Fruit fly (Drosophila melanogaster) whole organism, embryonic: Measurements from ENCODE around the gene sob.
A peak's percentile ranks its signal among the peaks of the same experiment; 100 is the strongest.

Experiments used
- CG10147 ChIP-seq: fragments of 200-800 bp; sonication (Bioruptor generic); optimal IDR thresholded peaks from 2 replicates; lab custom pipeline; 2019; ENCODE audit warnings: missing biosample characterization, mild to moderate bottlenecking, missing genetic modification characterization, moderate library complexity
- CG12155 ChIP-seq: fragments of 200-800 bp; sonication (Bioruptor generic); optimal IDR thresholded peaks from 3 replicates; lab custom pipeline; 2016; ENCODE audit warnings: missing biosample characterization, missing genetic modification characterization
- CG13624 ChIP-seq: fragments of 200-800 bp; sonication (Bioruptor generic); optimal IDR thresholded peaks from 2 replicates; lab custom pipeline; 2016; ENCODE audit warnings: missing biosample characterization, missing genetic modification characterization
- CG14710 ChIP-seq: fragments of 200-800 bp; sonication (Bioruptor generic); optimal IDR thresholded peaks from 3 replicates; lab custom pipeline; 2019; ENCODE audit warnings: missing biosample characterization, mild to moderate bottlenecking, missing genetic modification characterization, moderate library complexity
- CG15073 ChIP-seq: fragments of 200-800 bp; sonication (Bioruptor generic); optimal IDR thresholded peaks from 2 replicates; lab custom pipeline; 2016; ENCODE audit warnings: missing biosample characterization, missing genetic modification characterization
- CG15696 ChIP-seq: fragments of 200-800 bp; sonication (Bioruptor generic); optimal IDR thresholded peaks from 2 replicates; lab custom pipeline; 2019; ENCODE audit warnings: missing biosample characterization, mild to moderate bottlenecking, missing genetic modification characterization, moderate library complexity
- CG1647 ChIP-seq: fragments of 200-800 bp; sonication (Bioruptor generic); optimal IDR thresholded peaks from 3 replicates; lab custom pipeline; 2016; ENCODE audit warnings: missing biosample characterization, missing genetic modification characterization
- CG17568 ChIP-seq: fragments of 200-800 bp; sonication (Bioruptor generic); optimal IDR thresholded peaks from 2 replicates; lab custom pipeline; 2018; ENCODE audit warnings: missing biosample characterization, mild to moderate bottlenecking, missing genetic modification characterization, moderate library complexity
- CG18599 ChIP-seq: fragments of 200-800 bp; sonication (Bioruptor generic); optimal IDR thresholded peaks from 3 replicates; lab custom pipeline; 2017; ENCODE audit warnings: missing biosample characterization, missing genetic modification characterization, mild to moderate bottlenecking, moderate library complexity, missing genetic modification reagents
- CG30403 ChIP-seq: fragments of 200-800 bp; sonication (Bioruptor generic); optimal IDR thresholded peaks from 3 replicates; lab custom pipeline; 2016; ENCODE audit warnings: missing biosample characterization, missing genetic modification characterization
- CG33213 ChIP-seq: fragments of 200-800 bp; sonication (Bioruptor generic); optimal IDR thresholded peaks from 3 replicates; lab custom pipeline; 2016; ENCODE audit warnings: missing biosample characterization, missing genetic modification characterization
- CG43689 ChIP-seq: fragments of 200-800 bp; sonication (Bioruptor generic); IDR thresholded peaks from 2 replicates; pipeline ENCODE4 v1.3.6; 2022; ENCODE audit warnings: missing biosample characterization, missing genetic modification characterization
- CG4424 ChIP-seq: fragments of 200-800 bp; sonication (Bioruptor generic); optimal IDR thresholded peaks from 3 replicates; lab custom pipeline; 2016; ENCODE audit warnings: missing biosample characterization, missing genetic modification characterization
- CG4617 ChIP-seq: fragments of 200-800 bp; sonication (Bioruptor generic); optimal IDR thresholded peaks from 3 replicates; lab custom pipeline; 2016; ENCODE audit warnings: missing biosample characterization, missing genetic modification characterization, borderline replicate concordance
- CG4730 ChIP-seq: fragments of 200-800 bp; sonication (Bioruptor generic); IDR thresholded peaks from 2 replicates; pipeline ENCODE4 v1.3.6; 2022; ENCODE audit warnings: missing biosample characterization, missing genetic modification characterization
- CG5953 ChIP-seq: fragments of 200-800 bp; sonication (Bioruptor generic); IDR thresholded peaks from 2 replicates; pipeline ENCODE4 v1.3.6; 2022; ENCODE audit warnings: missing biosample characterization, missing genetic modification characterization
- CG6791 ChIP-seq: fragments of 200-800 bp; sonication (Bioruptor generic); IDR thresholded peaks from 3 replicates; pipeline ENCODE4 v1.3.6; 2022; ENCODE audit warnings: missing biosample characterization, missing genetic modification characterization; ENCODE audit not compliant: partially characterized antibody
- CG8281 ChIP-seq: fragments of 200-800 bp; sonication (Bioruptor generic); optimal IDR thresholded peaks from 2 replicates; lab custom pipeline; 2018; ENCODE audit warnings: missing biosample characterization, mild to moderate bottlenecking, missing genetic modification characterization, moderate library complexity
- CG9437 ChIP-seq: fragments of 200-800 bp; sonication (Bioruptor generic); optimal IDR thresholded peaks from 2 replicates; lab custom pipeline; 2018; ENCODE audit warnings: missing biosample characterization, mild to moderate bottlenecking, missing genetic modification characterization
- CHES-1-like ChIP-seq: fragments of 200-800 bp; sonication (Bioruptor generic); optimal IDR thresholded peaks from 2 replicates; lab custom pipeline; 2016; ENCODE audit warnings: missing biosample characterization, missing genetic modification characterization
- Doc2 ChIP-seq: fragments of 200-800 bp; sonication (Bioruptor generic); IDR thresholded peaks from 2 replicates; pipeline ENCODE4 v1.3.6; 2022; ENCODE audit warnings: missing biosample characterization, missing genetic modification characterization
- Hr3 ChIP-seq: fragments of 200-800 bp; sonication (Bioruptor generic); optimal IDR thresholded peaks from 3 replicates; lab custom pipeline; 2016; ENCODE audit warnings: missing biosample characterization, missing genetic modification characterization
- Hr78 ChIP-seq, 2 experiments: fragments of 200-800 bp in 1 of 2; fragments of >200 bp in 1 of 2; sonication (Bioruptor generic) in 1 of 2; optimal IDR thresholded peaks; 2 replicates each; lab custom pipeline; 2017 to 2019; ENCODE audit warnings: missing biosample characterization in 2 of 2, missing genetic modification characterization in 2 of 2, mild to moderate bottlenecking in 1 of 2, moderate library complexity in 1 of 2
- Jarid2 ChIP-seq: fragments of 200-800 bp; sonication (Bioruptor generic); optimal IDR thresholded peaks from 3 replicates; lab custom pipeline; 2017; ENCODE audit warnings: mild to moderate bottlenecking, missing biosample characterization, missing genetic modification reagents, missing genetic modification characterization
- Max ChIP-seq: fragments of 200-800 bp; sonication (Bioruptor generic); optimal IDR thresholded peaks from 2 replicates; lab custom pipeline; 2016; ENCODE audit warnings: missing biosample characterization, mild to moderate bottlenecking, missing genetic modification characterization
- Oli ChIP-seq: fragments of 200-800 bp; sonication (Bioruptor generic); optimal IDR thresholded peaks from 2 replicates; lab custom pipeline; 2018; ENCODE audit warnings: missing biosample characterization, mild to moderate bottlenecking, missing genetic modification characterization, moderate library complexity
- TFAM ChIP-seq: fragments of 200-800 bp; sonication (Bioruptor generic); optimal IDR thresholded peaks from 2 replicates; lab custom pipeline; 2017; ENCODE audit warnings: missing biosample characterization, missing genetic modification characterization, inconsistent platforms
- Xrp1 ChIP-seq: fragments of 200-800 bp; sonication (Bioruptor generic); IDR thresholded peaks from 2 replicates; pipeline ENCODE4 v1.3.6; 2022; ENCODE audit warnings: missing biosample characterization, missing genetic modification characterization
- YL-1 ChIP-seq: fragments of 200-800 bp; sonication (Bioruptor generic); optimal IDR thresholded peaks from 3 replicates; lab custom pipeline; 2017; ENCODE audit warnings: missing biosample characterization, mild to moderate bottlenecking, missing genetic modification characterization
- abd-A ChIP-seq: fragments of 200-800 bp; sonication (Bioruptor generic); optimal IDR thresholded peaks from 3 replicates; lab custom pipeline; 2019; ENCODE audit warnings: missing biosample characterization, mild to moderate bottlenecking, missing genetic modification characterization, moderate library complexity
- ase ChIP-seq: fragments of 200-800 bp; sonication (Bioruptor generic); IDR thresholded peaks from 3 replicates; pipeline ENCODE4 v1.3.6; 2022; ENCODE audit warnings: missing biosample characterization, missing genetic modification characterization
- cad ChIP-seq: fragments of >200 bp; optimal IDR thresholded peaks from 2 replicates; lab custom pipeline; 2017; ENCODE audit warnings: missing biosample characterization, missing genetic modification characterization
- cg ChIP-seq: fragments of 200-800 bp; sonication (Bioruptor generic); optimal IDR thresholded peaks from 3 replicates; lab custom pipeline; 2019; ENCODE audit warnings: missing biosample characterization, mild to moderate bottlenecking, missing genetic modification characterization, moderate library complexity
- cwo ChIP-seq: fragments of 200-800 bp; sonication (Bioruptor generic); optimal IDR thresholded peaks from 3 replicates; lab custom pipeline; 2017; ENCODE audit warnings: missing biosample characterization, missing genetic modification characterization, mild to moderate bottlenecking, moderate library complexity, missing genetic modification reagents
- dimm ChIP-seq: fragments of 200-800 bp; sonication (Bioruptor generic); IDR thresholded peaks from 2 replicates; pipeline ENCODE4 v1.3.6; 2022; ENCODE audit warnings: missing biosample characterization, missing genetic modification characterization
- emc ChIP-seq: fragments of 200-800 bp; sonication (Bioruptor generic); optimal IDR thresholded peaks from 2 replicates; lab custom pipeline; 2016; ENCODE audit warnings: missing biosample characterization, missing genetic modification characterization
- ems ChIP-seq: fragments of 200-800 bp; sonication (Bioruptor generic); optimal IDR thresholded peaks from 3 replicates; lab custom pipeline; 2016; ENCODE audit warnings: missing biosample characterization, missing genetic modification characterization
- fd96Cb ChIP-seq: fragments of 200-800 bp; sonication (Bioruptor generic); optimal IDR thresholded peaks from 2 replicates; lab custom pipeline; 2018; ENCODE audit warnings: missing biosample characterization, mild to moderate bottlenecking, missing genetic modification characterization, moderate library complexity
- fu2 ChIP-seq: fragments of 200-800 bp; sonication (Bioruptor generic); optimal IDR thresholded peaks from 2 replicates; lab custom pipeline; 2016; ENCODE audit warnings: missing biosample characterization, missing genetic modification characterization
- gcm ChIP-seq: fragments of 200-800 bp; sonication (Bioruptor generic); optimal IDR thresholded peaks from 2 replicates; lab custom pipeline; 2019; ENCODE audit warnings: missing biosample characterization, mild to moderate bottlenecking, missing genetic modification characterization, moderate library complexity
- gcm2 ChIP-seq: fragments of 200-800 bp; sonication (Bioruptor generic); optimal IDR thresholded peaks from 2 replicates; lab custom pipeline; 2016; ENCODE audit warnings: missing biosample characterization, missing genetic modification characterization
- hbn ChIP-seq: fragments of 200-800 bp; sonication (Bioruptor generic); IDR thresholded peaks from 2 replicates; pipeline ENCODE4 v1.3.6; 2022; ENCODE audit warnings: missing biosample characterization, missing genetic modification characterization; ENCODE audit not compliant: partially characterized antibody
- her ChIP-seq: fragments of 200-800 bp; sonication (Bioruptor generic); optimal IDR thresholded peaks from 2 replicates; lab custom pipeline; 2016; ENCODE audit warnings: missing biosample characterization, missing genetic modification characterization
- insv ChIP-seq, 2 experiments: fragments of 200-800 bp; sonication (Bioruptor generic); optimal IDR thresholded peaks; 3 replicates each; lab custom pipeline; 2016 to 2018; ENCODE audit warnings: missing biosample characterization in 2 of 2, missing genetic modification characterization in 2 of 2
- mam ChIP-seq: fragments of 200-800 bp; sonication (Bioruptor generic); optimal IDR thresholded peaks from 3 replicates; lab custom pipeline; 2016; ENCODE audit warnings: missing biosample characterization, missing genetic modification characterization
- mirr ChIP-seq: fragments of 200-800 bp; sonication (Bioruptor generic); optimal IDR thresholded peaks from 3 replicates; lab custom pipeline; 2018; ENCODE audit warnings: missing biosample characterization, mild to moderate bottlenecking, missing genetic modification characterization
- pnt ChIP-seq: fragments of 200-800 bp; sonication (Bioruptor generic); optimal IDR thresholded peaks from 3 replicates; lab custom pipeline; 2016; ENCODE audit warnings: missing biosample characterization, missing genetic modification characterization
- run ChIP-seq: fragments of 200-800 bp; sonication (Bioruptor generic); optimal IDR thresholded peaks from 3 replicates; lab custom pipeline; 2018; ENCODE audit warnings: missing biosample characterization, mild to moderate bottlenecking, missing genetic modification characterization
- trem ChIP-seq: fragments of 200-800 bp; optimal IDR thresholded peaks from 3 replicates; lab custom pipeline; 2019; ENCODE audit warnings: missing biosample characterization, mild to moderate bottlenecking, missing genetic modification characterization, moderate library complexity
- twi ChIP-seq: fragments of 200-800 bp; optimal IDR thresholded peaks from 2 replicates; lab custom pipeline; 2019; ENCODE audit warnings: missing biosample characterization, mild to moderate bottlenecking, missing genetic modification characterization, moderate library complexity
- usp ChIP-seq: fragments of >200 bp; optimal IDR thresholded peaks from 2 replicates; lab custom pipeline; 2017; ENCODE audit warnings: missing biosample characterization, missing genetic modification characterization
- zfh1 ChIP-seq: fragments of 200-800 bp; sonication (Bioruptor generic); IDR thresholded peaks from 3 replicates; pipeline ENCODE4 v1.3.6; 2022; ENCODE audit warnings: missing biosample characterization, missing genetic modification characterization

sob gene

DNA sequence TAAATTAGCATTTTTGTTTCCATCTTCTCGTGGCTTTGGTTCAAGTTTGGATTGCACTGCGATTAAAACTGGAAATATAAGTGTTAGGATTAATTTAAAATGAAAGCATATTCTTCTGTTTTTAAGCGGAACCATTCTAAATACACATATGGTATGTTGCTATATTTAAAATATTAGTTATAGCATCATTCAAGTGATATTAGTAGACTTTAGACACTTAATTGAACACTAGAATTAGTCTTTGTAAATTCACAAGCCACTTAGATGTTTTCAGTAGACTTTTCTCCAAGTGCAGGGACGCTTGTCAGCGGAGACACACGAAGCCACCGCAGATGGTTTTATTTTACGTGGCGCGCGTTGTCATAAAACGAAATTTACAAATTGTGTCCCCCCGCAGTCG is 10.7 kb downstream of the sob start (continued):
- TF ChIP-seq fu2 (no peak), CHES-1-like (GFP tag; lab: Kevin White, UChicago) (no peak), ems (GFP tag; lab: Kevin White, UChicago) (peak; percentile 26), abd-A (tag; lab: Kevin White, UChicago) (peak; percentile 12), CG13624 (GFP tag; lab: Kevin White, UChicago) (no peak), CG33213 (GFP tag; lab: Kevin White, UChicago) (no peak), CG17568 (GFP tag; lab: Kevin White, UChicago) (no peak), gcm2 (GFP tag; lab: Kevin White, UChicago) (no peak), cwo (GFP tag; lab: Kevin White, UChicago) (no peak), CG30403 (GFP tag; lab: Kevin White, UChicago) (peak; percentile 51), Doc2 (no peak), CG43689 (GFP tag; lab: Robert Waterston, UW) (no peak), CG6791 (GFP tag; lab: Robert Waterston, UW) (no peak), mirr (GFP tag; lab: Kevin White, UChicago) (no peak), pnt (no peak), CG15696 (no peak), Max (no peak), twi (tag; lab: Kevin White, UChicago) (no peak), CG18599 (GFP tag; lab: Kevin White, UChicago) (no peak), TFAM (no peak), CG8281 (no peak), ase (GFP tag; lab: Robert Waterston, UW) (no peak), Oli (tag; lab: Kevin White, UChicago) (peak; percentile 21), emc (no peak), Hr78 (GFP tag; optimal IDR thresholded peaks at IDR 0.05; lab: Kevin White, UChicago) (no peak), her (no peak), dimm (GFP tag; lab: Robert Waterston, UW) (no peak), CG12155 (GFP tag; lab: Kevin White, UChicago) (no peak), Xrp1 (GFP tag; lab: Robert Waterston, UW) (peak; percentile 48; the same call in 1 of the 2 replicates), trem (tag; lab: Kevin White, UChicago) (no peak), CG14710 (tag; lab: Kevin White, UChicago) (peak; percentile 18), CG10147 (no peak), Jarid2 (no peak), cg (GFP tag; lab: Kevin White, UChicago) (no peak), hbn (no peak), CG15073 (GFP tag; lab: Kevin White, UChicago) (no peak), CG4424 (peak; percentile 35), CG4617 (GFP tag; lab: Kevin White, UChicago) (no peak), YL-1 (GFP tag; lab: Kevin White, UChicago) (no peak), cad (GFP tag; lab: Kevin White, UChicago) (no peak), CG4730 (no peak), mam (GFP tag; lab: Kevin White, UChicago) (peak; percentile 10), usp (no peak), Hr3 (GFP tag; lab: Kevin White, UChicago) (no peak), gcm (peak; percentile 4), fd96Cb (peak; percentile 57), insv (GFP tag; optimal IDR thresholded peaks at IDR 0.05; lab: Kevin White, UChicago) (no peak), zfh1 (no peak), CG9437 (GFP tag; lab: Kevin White, UChicago) (peak; percentile 42), run (no peak), CG5953 (GFP tag; lab: Robert Waterston, UW) (no peak), CG1647 (no peak)
